Fruit fly (Drosophila melanogaster) S2 (cell line): Measurements from ENCODE around the gene CG32091.

ENCODE experiments used
- CG8478 ChIP-seq: fragments of >200 bp; optimal IDR thresholded peaks from 2 replicates; lab custom pipeline; 2018
- CTCF ChIP-seq, 2 experiments: fragments of >200 bp; optimal IDR thresholded peaks; 2 replicates each; lab custom pipeline; 2018

DNA sequence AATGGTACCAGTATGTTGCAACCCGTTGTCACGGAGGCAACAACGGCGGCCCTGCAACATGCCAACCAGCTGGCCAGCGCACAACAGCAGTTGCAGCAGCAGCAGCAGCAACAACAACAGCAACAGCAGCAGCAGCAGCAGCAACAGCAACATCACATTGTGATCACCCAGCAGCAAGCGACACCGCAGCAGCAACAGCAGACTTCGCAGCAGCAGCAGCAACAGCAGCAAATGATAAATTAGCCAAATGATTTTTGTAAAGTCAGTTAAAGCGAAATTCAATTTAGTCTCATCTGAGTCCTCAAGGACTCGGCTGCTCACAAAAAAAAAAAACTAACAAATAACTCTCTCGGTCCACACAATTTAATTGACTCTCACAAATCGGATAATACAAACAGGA, 27.0 kb upstream of the CG32091 start:
- TF ChIP-seq CG8478 (lab: Kevin White, UChicago) (no peak), CTCF (optimal IDR thresholded peaks at IDR 0.05; lab: Kevin White, UChicago) (no peak)
